Worm (Caenorhabditis elegans) whole organism, young adult: ENCODE results near the gene srd-34.
A peak's percentile ranks its signal among the peaks of the same experiment; 100 is the strongest.

Experiments
- B0019.2 ChIP-seq: fragments of 200-800 bp; sonication (Bioruptor generic); conservative IDR thresholded peaks from 2 replicates; pipeline ENCODE4 v1.3.6; 2022; ENCODE audit warnings: missing genetic modification reagents, missing genetic modification characterization, missing compliant biosample characterization
- B0035.1 ChIP-seq: sonication (generic microtip); optimal IDR thresholded peaks from 2 replicates; lab custom pipeline; 2016; ENCODE audit warnings: missing genetic modification characterization, mild to moderate bottlenecking, missing compliant biosample characterization, missing genotype, missing genetic modification reagents
- D2030.7 ChIP-seq: fragments of 200-800 bp; sonication (Bioruptor generic); IDR thresholded peaks from 2 replicates; pipeline ENCODE4 v1.3.6; 2022; ENCODE audit warnings: missing genetic modification reagents, missing genetic modification characterization, missing compliant biosample characterization
- F10E7.11 ChIP-seq: sonication (generic microtip); optimal IDR thresholded peaks from 2 replicates; lab custom pipeline; 2017; ENCODE audit warnings: mild to moderate bottlenecking, missing genetic modification characterization, moderate library complexity, missing compliant biosample characterization
- F22D6.2 ChIP-seq: sonication (generic microtip); optimal IDR thresholded peaks from 2 replicates; lab custom pipeline; 2016; ENCODE audit warnings: mild to moderate bottlenecking, missing genetic modification characterization, missing compliant biosample characterization
- F23B12.7 ChIP-seq: sonication (generic microtip); optimal IDR thresholded peaks from 2 replicates; lab custom pipeline; 2017; ENCODE audit warnings: missing genetic modification characterization, mild to moderate bottlenecking, missing compliant biosample characterization, antibody characterized with exemption, moderate library complexity; ENCODE audit not compliant: insufficient read depth
- F33H1.4 ChIP-seq: fragments of 200-800 bp; sonication (Bioruptor generic); IDR thresholded peaks from 2 replicates; pipeline ENCODE4 v1.3.6; 2022; ENCODE audit warnings: missing genetic modification reagents, missing genetic modification characterization, missing compliant biosample characterization
- F49E8.2 ChIP-seq: sonication (generic microtip); optimal IDR thresholded peaks from 3 replicates; lab custom pipeline; 2017; ENCODE audit warnings: missing genetic modification characterization, mild to moderate bottlenecking, missing compliant biosample characterization, antibody characterized with exemption, moderate library complexity; ENCODE audit not compliant: insufficient read depth
- K11D2.4 ChIP-seq: fragments of 200-800 bp; sonication (Bioruptor generic); IDR thresholded peaks from 2 replicates; pipeline ENCODE4 v1.3.6; 2022; ENCODE audit warnings: missing genetic modification reagents, missing genetic modification characterization, missing compliant biosample characterization
- K12H6.12 ChIP-seq: fragments of 200-800 bp; sonication (Bioruptor generic); optimal IDR thresholded peaks from 2 replicates; lab custom pipeline; 2018; ENCODE audit warnings: mild to moderate bottlenecking, missing genetic modification characterization, missing compliant biosample characterization
- T07F8.4 ChIP-seq: sonication (generic microtip); optimal IDR thresholded peaks from 2 replicates; lab custom pipeline; 2016; ENCODE audit warnings: mild to moderate bottlenecking, missing genetic modification characterization, moderate library complexity, missing compliant biosample characterization
- Y53G8AR.9 ChIP-seq: fragments of 200-800 bp; sonication (Bioruptor generic); conservative IDR thresholded peaks from 2 replicates; pipeline ENCODE4 v1.3.6; 2022; ENCODE audit warnings: missing genetic modification reagents, missing genetic modification characterization, missing compliant biosample characterization
- Y56A3A.18 ChIP-seq: fragments of 200-800 bp; sonication (Bioruptor generic); IDR thresholded peaks from 2 replicates; pipeline ENCODE4 v1.3.6; 2022; ENCODE audit warnings: missing genetic modification reagents, missing genetic modification characterization, missing compliant biosample characterization
- atf-7 ChIP-seq: sonication (generic microtip); optimal IDR thresholded peaks from 2 replicates; lab custom pipeline; 2017; ENCODE audit warnings: mild to moderate bottlenecking, missing genetic modification characterization, missing compliant biosample characterization
- attf-3 ChIP-seq: fragments of 200-800 bp; sonication (Bioruptor generic); conservative IDR thresholded peaks from 2 replicates; pipeline ENCODE4 v1.3.6; 2022; ENCODE audit warnings: missing genetic modification reagents, missing genetic modification characterization, missing compliant biosample characterization
- bed-2 ChIP-seq: fragments of 200-800 bp; sonication (Bioruptor generic); IDR thresholded peaks from 2 replicates; pipeline ENCODE4 v1.3.6; 2022; ENCODE audit warnings: missing genetic modification reagents, missing genetic modification characterization, missing compliant biosample characterization
- ceh-27 ChIP-seq: fragments of 200-800 bp; sonication (Bioruptor generic); optimal IDR thresholded peaks from 2 replicates; lab custom pipeline; 2018; ENCODE audit warnings: mild to moderate bottlenecking, missing genetic modification characterization, moderate library complexity, missing compliant biosample characterization
- dox-1 ChIP-seq: fragments of 200-800 bp; sonication (Bioruptor generic); IDR thresholded peaks from 2 replicates; pipeline ENCODE4 v1.3.6; 2022; ENCODE audit warnings: missing genetic modification reagents, missing genetic modification characterization, missing compliant biosample characterization
- dpff-1 ChIP-seq: sonication (generic microtip); optimal IDR thresholded peaks from 2 replicates; lab custom pipeline; 2017; ENCODE audit warnings: mild to moderate bottlenecking, missing genetic modification characterization, missing compliant biosample characterization
- egl-18 ChIP-seq: fragments of 200-800 bp; sonication (Bioruptor generic); IDR thresholded peaks from 2 replicates; pipeline ENCODE4 v1.3.6; 2022; ENCODE audit warnings: missing genetic modification reagents, missing genetic modification characterization, missing compliant biosample characterization
- ekl-4 ChIP-seq: fragments of 200-800 bp; sonication (Bioruptor generic); IDR thresholded peaks from 2 replicates; pipeline ENCODE4 v1.3.6; 2022; ENCODE audit warnings: missing genetic modification reagents, missing genetic modification characterization, missing compliant biosample characterization
- fkh-3 ChIP-seq: sonication (generic microtip); optimal IDR thresholded peaks from 2 replicates; lab custom pipeline; 2016; ENCODE audit warnings: mild to moderate bottlenecking, missing genetic modification characterization, missing compliant biosample characterization
- him-1 ChIP-seq: sonication (generic microtip); optimal IDR thresholded peaks from 2 replicates; lab custom pipeline; 2016; ENCODE audit warnings: missing genotype, missing genetic modification reagents, missing genetic modification characterization, missing compliant biosample characterization
- hmg-20 ChIP-seq: fragments of 200-800 bp; sonication (Bioruptor generic); IDR thresholded peaks from 2 replicates; pipeline ENCODE4 v1.3.6; 2022; ENCODE audit warnings: missing genetic modification reagents, missing genetic modification characterization, missing compliant biosample characterization
- hsf-1 ChIP-seq: fragments of 200-800 bp; sonication (Bioruptor generic); IDR thresholded peaks from 2 replicates; pipeline ENCODE4 v1.3.6; 2022; ENCODE audit warnings: missing genetic modification reagents, missing genetic modification characterization, missing compliant biosample characterization
- lin-26 ChIP-seq: fragments of 200-800 bp; sonication (Bioruptor generic); IDR thresholded peaks from 2 replicates; pipeline ENCODE4 v1.3.6; 2022; ENCODE audit warnings: missing genetic modification reagents, missing genetic modification characterization, missing compliant biosample characterization
- lin-35 ChIP-seq, 3 experiments: fragments of 150-350 bp in 2 of 3; sonication (generic microtip) in 1 of 3; optimal IDR thresholded peaks; 2 replicates each; lab custom pipeline; 2014 to 2018; ENCODE audit warnings: missing biosample characterization in 3 of 3, missing genetic modification characterization in 3 of 3, missing genetic modification reagents in 3 of 3
- lin-54 ChIP-seq: fragments of 200-800 bp; sonication (Bioruptor generic); optimal IDR thresholded peaks from 2 replicates; lab custom pipeline; 2018; ENCODE audit warnings: mild to moderate bottlenecking, missing genetic modification characterization, missing compliant biosample characterization
- lir-1 ChIP-seq: fragments of 200-800 bp; sonication (Bioruptor generic); conservative IDR thresholded peaks from 2 replicates; pipeline ENCODE4 v1.3.6; 2022; ENCODE audit warnings: missing genetic modification reagents, missing genetic modification characterization, missing compliant biosample characterization
- lsl-1 ChIP-seq: fragments of 200-800 bp; sonication (Bioruptor generic); optimal IDR thresholded peaks from 2 replicates; lab custom pipeline; 2018; ENCODE audit warnings: mild to moderate bottlenecking, missing genetic modification characterization, moderate library complexity, missing compliant biosample characterization
- madf-3 ChIP-seq: fragments of 200-800 bp; sonication (Bioruptor generic); IDR thresholded peaks from 2 replicates; pipeline ENCODE4 v1.3.6; 2022; ENCODE audit warnings: missing genetic modification reagents, missing genetic modification characterization, missing compliant biosample characterization
- madf-8 ChIP-seq: fragments of 200-800 bp; sonication (Bioruptor generic); conservative IDR thresholded peaks from 2 replicates; pipeline ENCODE4 v1.3.6; 2022; ENCODE audit warnings: missing genetic modification reagents, missing genetic modification characterization, missing compliant biosample characterization
- mcd-1 ChIP-seq: fragments of 200-800 bp; sonication (Bioruptor generic); IDR thresholded peaks from 2 replicates; pipeline ENCODE4 v1.3.6; 2022; ENCODE audit warnings: missing genetic modification reagents, missing genetic modification characterization, missing compliant biosample characterization
- nfya-1 ChIP-seq: sonication (generic microtip); optimal IDR thresholded peaks from 2 replicates; lab custom pipeline; 2017; ENCODE audit warnings: antibody characterized with exemption, missing compliant biosample characterization, missing genetic modification characterization, borderline replicate concordance; ENCODE audit not compliant: insufficient read depth
- nfya-2 ChIP-seq: fragments of 200-800 bp; sonication (Bioruptor generic); IDR thresholded peaks from 2 replicates; pipeline ENCODE4 v1.3.6; 2022; ENCODE audit warnings: missing genetic modification reagents, missing genetic modification characterization, missing compliant biosample characterization
- nfyb-1 ChIP-seq: fragments of 200-800 bp; sonication (Bioruptor generic); IDR thresholded peaks from 2 replicates; pipeline ENCODE4 v1.3.6; 2022; ENCODE audit warnings: missing genetic modification reagents, missing genetic modification characterization, missing compliant biosample characterization
- nhr-80 ChIP-seq: sonication (generic microtip); optimal IDR thresholded peaks from 2 replicates; lab custom pipeline; 2016; ENCODE audit warnings: missing genetic modification characterization, missing compliant biosample characterization
- rcor-1 ChIP-seq: fragments of 200-800 bp; sonication (Bioruptor generic); IDR thresholded peaks from 2 replicates; pipeline ENCODE4 v1.3.6; 2022; ENCODE audit warnings: missing genetic modification reagents, missing genetic modification characterization, missing compliant biosample characterization
- repo-1 ChIP-seq: sonication (generic microtip); optimal IDR thresholded peaks from 2 replicates; lab custom pipeline; 2017; ENCODE audit warnings: mild to moderate bottlenecking, missing genetic modification characterization, missing compliant biosample characterization
- snpc-3.4 ChIP-seq: sonication (generic microtip); optimal IDR thresholded peaks from 2 replicates; lab custom pipeline; 2017; ENCODE audit warnings: missing genetic modification characterization, mild to moderate bottlenecking, missing compliant biosample characterization, antibody characterized with exemption, moderate library complexity, missing genotype, missing genetic modification reagents
- tbx-9 ChIP-seq: sonication (generic microtip); optimal IDR thresholded peaks from 2 replicates; lab custom pipeline; 2016; ENCODE audit warnings: borderline replicate concordance, missing genetic modification characterization, inconsistent platforms, missing compliant biosample characterization
- tlf-1 ChIP-seq: fragments of 200-800 bp; sonication (Bioruptor generic); optimal IDR thresholded peaks from 2 replicates; lab custom pipeline; 2018; ENCODE audit warnings: mild to moderate bottlenecking, missing genetic modification characterization, missing compliant biosample characterization
- ztf-3 ChIP-seq: fragments of 200-800 bp; sonication (Bioruptor generic); optimal IDR thresholded peaks from 2 replicates; lab custom pipeline; 2018; ENCODE audit warnings: mild to moderate bottlenecking, missing genetic modification characterization, missing compliant biosample characterization

The srd-34 gene

DNA sequence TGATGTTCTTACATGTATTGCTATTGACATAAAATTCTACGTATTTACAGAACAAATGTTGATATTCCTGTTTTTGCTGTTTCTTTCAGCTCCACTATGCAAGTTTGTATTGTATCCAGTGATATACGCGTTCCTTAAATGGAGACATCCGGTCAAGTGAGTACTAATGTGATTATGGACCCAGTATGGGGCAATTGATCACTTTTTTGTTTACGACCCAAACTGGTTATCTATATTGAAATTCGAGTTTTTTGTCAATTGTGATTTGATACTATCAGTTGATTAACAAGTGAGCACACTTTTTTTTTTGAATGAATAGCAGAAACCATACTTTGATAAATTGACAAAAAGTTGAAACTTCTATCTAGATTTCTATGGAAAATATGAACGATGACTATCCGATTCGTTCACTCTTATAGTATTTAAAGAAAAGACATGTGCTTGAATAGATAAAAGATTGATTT, 33.0 kb upstream of the srd-34 start, which contains the start of gene T21C9.6:
T21C9.6 (plus strand) TSS at position 51 of the 464 bp plus-strand sequence.
- TF ChIP-seq nfya-2 (GFP tag; lab: Robert Waterston, UW) (no peak), nhr-80 (peak; percentile 16), egl-18 (no peak), hmg-20 (GFP tag; lab: Robert Waterston, UW) (no peak)

DNA sequence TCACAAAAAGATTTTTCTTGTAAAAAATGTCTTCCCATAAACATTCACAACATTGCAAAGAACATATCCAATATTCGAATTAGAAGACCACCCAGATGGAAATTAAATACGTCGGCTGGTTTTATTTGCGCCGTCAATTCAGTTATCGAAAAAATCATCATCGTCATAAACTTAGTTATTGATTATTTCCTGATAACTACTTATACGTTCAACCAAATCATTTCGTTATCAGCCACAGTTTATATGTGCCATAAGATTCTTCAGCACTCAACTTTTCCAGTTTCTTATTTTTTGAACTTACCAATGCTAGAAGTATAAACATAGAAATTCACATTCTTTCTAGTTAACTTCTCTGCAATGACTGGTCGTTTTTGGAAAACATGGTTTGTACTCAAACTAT, 31.8 kb upstream of the srd-34 start:
- TF ChIP-seq F22D6.2 (no peak), dpff-1 (tag; lab: Kevin White, UChicago) (no peak), bed-2 (GFP tag; lab: Robert Waterston, UW) (no peak), snpc-3.4 (tag; lab: Kevin White, UChicago) (no peak), nhr-80 (peak; percentile 56), him-1 (tag; lab: Kevin White, UChicago) (no peak), ceh-27 (no peak)

DNA sequence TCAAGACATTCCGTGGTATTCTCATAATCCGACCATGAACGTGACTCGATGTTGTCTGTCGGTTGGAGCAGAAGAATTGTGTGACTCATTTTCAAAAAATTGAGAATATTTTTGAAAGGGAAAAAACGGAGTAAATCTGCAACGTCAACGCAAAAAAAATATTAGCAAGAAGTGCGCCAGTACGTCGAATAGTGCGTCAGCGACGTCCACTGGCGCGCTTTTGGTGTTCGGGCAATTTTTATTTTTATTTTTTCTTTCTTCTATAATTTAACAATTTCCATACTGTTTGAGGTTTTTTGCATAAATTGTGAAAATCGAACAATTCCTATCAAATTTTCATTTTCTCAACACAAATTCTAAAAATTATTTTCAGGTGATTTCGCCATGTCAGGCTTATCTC, 30.1 kb upstream of the srd-34 start, which contains the start of the genes erh-1 and lpd-9:
erh-1 (minus strand) TSS at position 204 of the 400 bp plus-strand sequence.
lpd-9 (plus strand) TSS at position 368 of the 400 bp plus-strand sequence.
- peak; percentile 86 for TF ChIP-seq Y56A3A.18 (GFP tag; lab: Robert Waterston, UW)
- TF ChIP-seq D2030.7 (GFP tag; lab: Robert Waterston, UW): peak; percentile 43; the same call in 1 of the 2 replicates
- peak; percentile 84 for TF ChIP-seq lin-54
- peak; percentile 48; the same call in 1 of the 2 replicates for TF ChIP-seq hmg-20 (GFP tag; lab: Robert Waterston, UW)
- peak; percentile 77; the same call in 1 of the 2 replicates for TF ChIP-seq madf-3
- TF ChIP-seq F22D6.2: peak; percentile 34
- peak; percentile 2 for TF ChIP-seq atf-7 (tag; lab: Kevin White, UChicago)
- peak; percentile 82 for TF ChIP-seq mcd-1
- peak; percentile 84 for TF ChIP-seq ekl-4 (GFP tag; lab: Robert Waterston, UW)
- no peak for TF ChIP-seq K12H6.12
- TF ChIP-seq dox-1: peak; percentile 83; the same call in 1 of the 2 replicates
- TF ChIP-seq egl-18: no peak
- no peak for TF ChIP-seq B0035.1 (tag; lab: Kevin White, UChicago)
- peak; percentile 70 for TF ChIP-seq repo-1 (tag; lab: Kevin White, UChicago)
- TF ChIP-seq madf-8 (GFP tag; lab: Robert Waterston, UW): peak; percentile 40; the same call in 1 of the 2 replicates
- TF ChIP-seq ceh-27: peak; percentile 7
- TF ChIP-seq tlf-1 (GFP tag; lab: Kevin White, UChicago): peak; percentile 49
- TF ChIP-seq ztf-3 (GFP tag; lab: Kevin White, UChicago): no peak
- TF ChIP-seq nfyb-1 (GFP tag; lab: Robert Waterston, UW): peak; percentile 74
- no peak for TF ChIP-seq nfya-1 (tag; lab: Kevin White, UChicago)
- TF ChIP-seq snpc-3.4 (tag; lab: Kevin White, UChicago): peak; percentile 73
- TF ChIP-seq F10E7.11: no peak
- peak; percentile 13 for TF ChIP-seq F23B12.7 (tag; lab: Kevin White, UChicago)
- TF ChIP-seq lin-35 (GFP tag; optimal IDR thresholded peaks at IDR 0.05; lab: Kevin White, UChicago): peak in 1 of 3 experiments; percentile 84
- TF ChIP-seq lin-26 (GFP tag; lab: Robert Waterston, UW): no peak
- no peak for TF ChIP-seq fkh-3 (tag; lab: Kevin White, UChicago)
- peak; percentile 44; the same call in 1 of the 2 replicates for TF ChIP-seq attf-3 (GFP tag; lab: Robert Waterston, UW)
- peak; percentile 63; the same call in 1 of the 2 replicates for TF ChIP-seq K11D2.4 (GFP tag; lab: Robert Waterston, UW)
- TF ChIP-seq rcor-1: peak; percentile 60
- TF ChIP-seq lsl-1 (GFP tag; lab: Kevin White, UChicago): peak; percentile 60
- TF ChIP-seq T07F8.4 (tag; lab: Kevin White, UChicago): no peak
- TF ChIP-seq hsf-1 (GFP tag; lab: Robert Waterston, UW): no peak
- TF ChIP-seq Y53G8AR.9 (GFP tag; lab: Robert Waterston, UW): peak; percentile 87
- TF ChIP-seq tbx-9 (tag; lab: Kevin White, UChicago): no peak
- TF ChIP-seq lir-1: 0 out of 2 replicates have a peak, but pooled peaks have one; percentile 54
- TF ChIP-seq B0019.2: no peak
- peak; percentile 56 for TF ChIP-seq F33H1.4 (GFP tag; lab: Robert Waterston, UW)
- no peak for TF ChIP-seq F49E8.2
